Worm (Caenorhabditis elegans) whole organism, L1 larva: ENCODE data around the gene W01C8.1.

Source experiments
- elt-2 ChIP-seq: sonication (generic microtip); optimal IDR thresholded peaks from 2 replicates; lab custom pipeline; 2016; ENCODE audit warnings: missing genetic modification characterization, mild to moderate bottlenecking, inconsistent platforms, missing compliant biosample characterization, missing genetic modification reagents
- lin-39 ChIP-seq: fragments of 150-350 bp; optimal IDR thresholded peaks from 2 replicates; lab custom pipeline; 2014; ENCODE audit warnings: missing biosample characterization, missing genetic modification reagents, missing genetic modification characterization

- TF ChIP-seq elt-2 (tag; lab: Kevin White, UChicago) (no peak), lin-39 (tag; lab: Kevin White, UChicago) (no peak)
Observed at ce11 chrX:5647884-5648283, 44.3 kb upstream of the W01C8.1 start, which contains the start of gene srv-7.
